Fruit fly (Drosophila melanogaster) whole organism: ENCODE results near the gene Naa80.

Source experiments
- CG8478 ChIP-seq: fragments of >200 bp; optimal IDR thresholded peaks from 2 replicates; lab custom pipeline; 2018; ENCODE audit warnings: inconsistent platforms
- Dll ChIP-seq: fragments of >200 bp; optimal IDR thresholded peaks from 2 replicates; lab custom pipeline; 2017
- EcR ChIP-seq, 2 experiments: fragments of >200 bp; optimal IDR thresholded peaks; 2 replicates each; lab custom pipeline; 2017; ENCODE audit warnings: missing biosample characterization in 2 of 2, missing genetic modification characterization in 2 of 2, missing genetic modification reagents in 2 of 2
- pan ChIP-seq: fragments of >200 bp; optimal IDR thresholded peaks from 2 replicates; lab custom pipeline; 2017
- psq ChIP-seq: fragments of >200 bp; optimal IDR thresholded peaks from 2 replicates; lab custom pipeline; 2017
- usp ChIP-seq: fragments of >200 bp; optimal IDR thresholded peaks from 2 replicates; lab custom pipeline; 2017; ENCODE audit warnings: missing biosample characterization, missing genetic modification characterization, mixed read lengths

The Naa80 gene

DNA sequence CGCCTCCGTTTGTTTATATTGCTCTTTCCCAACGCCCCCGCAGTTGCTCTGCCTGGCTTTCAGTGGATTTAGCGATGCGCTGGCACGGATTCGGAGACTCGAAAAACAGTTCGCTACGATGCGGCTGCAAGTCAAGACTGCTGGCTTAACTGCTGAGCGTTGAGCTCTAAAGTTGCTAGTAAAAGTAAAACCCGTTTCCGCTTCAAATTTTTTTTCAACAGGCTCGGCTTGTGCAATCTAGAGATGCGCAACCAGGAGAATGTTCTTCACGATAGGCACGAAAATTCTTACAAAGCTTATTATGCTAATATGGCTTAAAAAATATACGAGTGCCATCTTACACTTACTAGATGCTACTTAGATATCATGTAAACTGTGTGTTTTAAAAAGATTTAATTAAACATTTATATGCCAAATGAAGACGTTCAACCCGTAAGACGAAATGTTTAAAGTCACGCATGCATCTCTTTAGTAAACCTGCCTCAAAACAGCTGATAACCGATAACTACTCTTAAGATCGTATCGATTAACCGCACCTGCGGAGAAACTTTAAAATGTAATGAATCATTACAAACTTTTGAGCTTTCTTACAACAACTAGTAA, 20.3 kb upstream of the Naa80 start, which contains the start of gene CG12948:
CG12948 (minus strand) TSS at position 473 of the 603 bp plus-strand sequence.
- TF ChIP-seq EcR (GFP tag; optimal IDR thresholded peaks at IDR 0.05; lab: Kevin White, UChicago) (peak in 1 of 2 experiments; percentile 4), pan (no peak)

DNA sequence ATGACTTTTGCATAAGTTTGCCTTT, 19.9 kb upstream of the Naa80 start, which contains the start of gene PpD3:
PpD3 (plus strand) TSS at position 1 of the 25 bp plus-strand sequence.
- TF ChIP-seq CG8478 (lab: Kevin White, UChicago) (no peak), psq (lab: Kevin White, UChicago) (no peak), Dll (no peak), pan (no peak), EcR (GFP tag; optimal IDR thresholded peaks at IDR 0.05; lab: Kevin White, UChicago) (no peak), usp (no peak)

DNA sequence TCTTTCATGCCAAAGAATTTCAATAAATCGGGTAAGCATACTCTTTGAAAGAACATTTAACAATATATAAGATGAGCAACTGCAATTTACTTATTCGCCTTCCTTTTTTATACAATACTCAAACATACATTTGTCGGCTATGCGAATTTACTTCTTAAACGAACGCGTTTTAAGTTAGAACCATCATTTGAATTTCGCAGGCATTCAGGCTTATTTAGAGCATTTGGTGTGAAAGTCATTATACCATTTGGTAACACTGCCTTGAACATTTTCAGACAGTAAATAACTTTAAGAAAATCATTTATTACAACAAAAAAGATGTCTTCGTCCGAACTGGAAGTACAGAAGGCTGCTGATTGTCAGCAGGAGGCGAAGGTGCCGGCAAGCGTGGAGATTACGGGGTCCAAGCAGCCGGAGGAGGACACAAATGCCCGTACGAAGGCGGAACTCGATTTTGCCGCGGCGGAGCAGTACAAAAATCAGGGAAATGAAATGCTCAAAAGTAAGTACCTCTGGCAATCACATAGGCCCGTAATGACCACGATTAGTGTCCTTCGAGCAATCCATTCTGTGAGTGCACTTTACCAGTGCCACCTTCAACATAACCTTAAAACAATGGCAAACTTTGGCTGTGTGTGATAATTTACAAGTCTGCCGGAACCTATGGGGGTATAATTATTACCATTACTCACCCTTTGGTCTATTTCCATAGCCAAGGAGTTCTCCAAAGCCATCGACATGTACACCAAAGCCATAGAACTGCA, 19.6 kb upstream of the Naa80 start:
- no peak for TF ChIP-seq CG8478 (lab: Kevin White, UChicago)
- no peak for TF ChIP-seq pan
- TF ChIP-seq psq (lab: Kevin White, UChicago), result no peak
- no peak for TF ChIP-seq Dll
- no peak for TF ChIP-seq usp
- no peak for TF ChIP-seq EcR (GFP tag; optimal IDR thresholded peaks at IDR 0.05; lab: Kevin White, UChicago)

- no peak for TF ChIP-seq EcR (GFP tag; optimal IDR thresholded peaks at IDR 0.05; lab: Kevin White, UChicago)
- no peak for TF ChIP-seq usp
- TF ChIP-seq psq (lab: Kevin White, UChicago), result no peak
- no peak for TF ChIP-seq Dll
- no peak for TF ChIP-seq pan
- no peak for TF ChIP-seq CG8478 (lab: Kevin White, UChicago)
Measured at dm6 chr3R:9754487-9754886, 13.1 kb upstream of the Naa80 start, which contains the start of gene Tti1. TSS of gene Tti1 (minus strand) at chr3R:9754686.

- TF ChIP-seq EcR (GFP tag; optimal IDR thresholded peaks at IDR 0.05; lab: Kevin White, UChicago), result no peak
- no peak for TF ChIP-seq psq (lab: Kevin White, UChicago)
- no peak for TF ChIP-seq Dll
- no peak for TF ChIP-seq usp
- no peak for TF ChIP-seq pan
- no peak for TF ChIP-seq CG8478 (lab: Kevin White, UChicago)
Measured at dm6 chr3R:9756187-9756586, 11.4 kb upstream of the Naa80 start, which contains the start of the genes Alg12 and Rpt3R. TSS of gene Alg12 (plus strand) at chr3R:9756491. TSS of gene Rpt3R (minus strand) at chr3R:9756510.

- TF ChIP-seq CG8478 (lab: Kevin White, UChicago), result no peak
- no peak for TF ChIP-seq EcR (GFP tag; optimal IDR thresholded peaks at IDR 0.05; lab: Kevin White, UChicago)
- TF ChIP-seq Dll, result no peak
- no peak for TF ChIP-seq psq (lab: Kevin White, UChicago)
- TF ChIP-seq usp, result no peak
- TF ChIP-seq pan, result no peak
Measured at dm6 chr3R:9759360-9760191, 8.1 kb upstream of the Naa80 start, which contains the start of gene Mpi. TSS of gene Mpi (plus strand) at chr3R:9759622.

- TF ChIP-seq psq (lab: Kevin White, UChicago) (no peak), Dll (no peak), CG8478 (lab: Kevin White, UChicago) (no peak)
Measured at dm6 chr3R:9762955-9763931, 4.4 kb upstream of the Naa80 start, which contains the start of the genes Snap24 and CG8478. TSS of gene Snap24 (minus strand) at chr3R:9763150. TSS of gene CG8478 (plus strand) at chr3R:9763650.

dm6 chr3R:9768884-9769283, 1.2 kb downstream of the Naa80 start, which contains the start of gene MED6:
TSS of gene MED6 (minus strand) at chr3R:9768984.
- TF ChIP-seq Dll (no peak), usp (no peak), pan (no peak), psq (lab: Kevin White, UChicago) (no peak)

dm6 chr3R:9770127-9770526, 2.5 kb downstream of the Naa80 start:
- no peak for TF ChIP-seq psq (lab: Kevin White, UChicago)
- TF ChIP-seq EcR (GFP tag; optimal IDR thresholded peaks at IDR 0.05; lab: Kevin White, UChicago), result no peak
- no peak for TF ChIP-seq CG8478 (lab: Kevin White, UChicago)
- no peak for TF ChIP-seq Dll
- TF ChIP-seq pan, result no peak
- TF ChIP-seq usp, result no peak

DNA sequence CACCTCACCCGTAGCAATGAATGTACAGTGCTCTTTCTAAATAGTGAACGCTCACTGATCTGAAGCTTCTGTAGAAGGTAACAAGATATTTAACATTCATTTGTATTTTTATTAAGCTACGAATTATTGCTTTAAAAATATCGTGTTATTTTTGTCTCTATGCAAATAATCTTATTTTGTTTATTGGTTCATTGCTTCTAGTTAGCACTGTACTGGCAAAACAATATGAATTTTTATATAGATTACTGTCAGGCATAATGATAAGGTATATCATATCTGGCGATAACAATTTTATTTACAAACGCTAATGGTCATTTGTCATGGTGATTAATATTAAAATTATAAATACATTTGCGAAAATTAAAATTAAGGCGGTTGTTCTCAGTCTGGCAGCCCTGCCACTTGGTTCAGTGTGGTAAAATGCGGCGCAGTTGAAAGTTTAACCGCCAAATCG, 3.9 kb downstream of the Naa80 start, which contains the start of gene CG9471:
CG9471 (minus strand) TSS at position 24 of the 454 bp plus-strand sequence.
- TF ChIP-seq EcR (GFP tag; optimal IDR thresholded peaks at IDR 0.05; lab: Kevin White, UChicago), result no peak
- TF ChIP-seq pan, result no peak
- no peak for TF ChIP-seq Dll
- no peak for TF ChIP-seq usp

DNA sequence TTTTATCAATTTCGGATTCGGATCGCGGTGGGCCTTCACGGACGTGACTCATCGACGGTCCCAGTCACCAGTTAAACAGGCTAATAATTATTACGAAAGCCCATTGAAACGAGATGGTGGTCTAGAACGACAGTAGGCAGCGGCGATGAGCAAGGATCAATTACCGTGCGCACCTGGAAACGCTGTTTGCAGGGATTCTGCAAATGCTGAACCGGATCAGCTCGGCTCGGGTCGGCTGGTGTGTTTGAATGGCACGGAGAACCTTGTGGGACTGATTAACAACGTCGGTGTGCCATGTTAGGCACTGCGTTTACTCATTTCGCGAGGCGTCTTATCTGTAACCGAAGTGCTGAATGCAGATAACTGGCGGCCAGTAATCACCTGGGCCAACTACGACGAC, 6.5 kb downstream of the Naa80 start, which contains the start of gene Whamy:
Whamy (minus strand) TSS at position 273 of the 400 bp plus-strand sequence.
- TF ChIP-seq Dll (no peak), pan (no peak), psq (lab: Kevin White, UChicago) (no peak), CG8478 (lab: Kevin White, UChicago) (no peak), EcR (GFP tag; optimal IDR thresholded peaks at IDR 0.05; lab: Kevin White, UChicago) (no peak), usp (no peak)
